Fruit fly (Drosophila melanogaster): Measurements from ENCODE around the gene CG7115.

The CG7115 gene

dm6 chr2L:7820851-7821250, at the start of gene CG7115:
CG7115 (plus strand) TSS chr2L:7821151.
- TF ChIP-seq CG17801 (GFP tag; optimal IDR thresholded peaks at IDR 0.05; ENCODE audit: partially characterized antibody): no peak

DNA sequence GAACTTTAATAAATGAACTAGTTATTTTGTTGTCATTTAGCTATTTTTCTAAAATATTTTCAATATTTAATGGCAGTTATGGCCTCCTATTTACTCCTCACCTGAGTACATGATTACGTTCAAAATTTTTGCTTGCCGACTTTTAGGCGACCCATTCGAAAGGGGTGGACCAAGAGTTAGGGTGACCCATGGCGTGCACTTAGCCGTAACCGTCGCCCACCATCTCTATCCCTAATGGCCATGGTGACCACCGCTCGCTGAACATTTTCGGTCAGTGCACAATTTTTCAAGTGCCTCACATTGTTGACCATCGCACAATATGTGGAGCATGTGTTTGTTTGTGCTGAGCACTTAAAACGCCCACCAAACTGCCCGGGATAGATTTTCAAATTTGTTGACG, 49.1 kb upstream of the CG7115 start:
- TF ChIP-seq CG17801 (GFP tag; optimal IDR thresholded peaks at IDR 0.05; ENCODE audit: partially characterized antibody): no peak

DNA sequence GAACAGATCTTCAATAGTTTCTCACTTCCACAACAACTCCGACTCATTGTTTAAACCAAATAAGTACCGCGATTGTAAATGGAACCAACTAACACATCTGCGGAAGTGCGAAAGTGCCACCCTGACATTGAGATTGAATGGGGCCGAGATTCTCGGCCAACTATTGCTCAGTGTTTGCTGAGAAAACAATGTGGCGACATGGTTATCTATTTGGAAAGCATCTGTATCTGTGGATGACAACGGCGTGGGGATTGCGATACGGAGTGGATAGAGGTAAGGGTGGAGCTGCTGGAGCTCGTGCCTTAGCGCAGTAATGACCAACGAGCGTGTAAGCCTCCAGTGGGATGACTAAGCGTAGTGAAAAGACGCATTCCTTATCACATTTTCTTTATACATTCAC, 45.7 kb upstream of the CG7115 start:
- no peak for TF ChIP-seq CG17801 (GFP tag; optimal IDR thresholded peaks at IDR 0.05; ENCODE audit: partially characterized antibody)

DNA sequence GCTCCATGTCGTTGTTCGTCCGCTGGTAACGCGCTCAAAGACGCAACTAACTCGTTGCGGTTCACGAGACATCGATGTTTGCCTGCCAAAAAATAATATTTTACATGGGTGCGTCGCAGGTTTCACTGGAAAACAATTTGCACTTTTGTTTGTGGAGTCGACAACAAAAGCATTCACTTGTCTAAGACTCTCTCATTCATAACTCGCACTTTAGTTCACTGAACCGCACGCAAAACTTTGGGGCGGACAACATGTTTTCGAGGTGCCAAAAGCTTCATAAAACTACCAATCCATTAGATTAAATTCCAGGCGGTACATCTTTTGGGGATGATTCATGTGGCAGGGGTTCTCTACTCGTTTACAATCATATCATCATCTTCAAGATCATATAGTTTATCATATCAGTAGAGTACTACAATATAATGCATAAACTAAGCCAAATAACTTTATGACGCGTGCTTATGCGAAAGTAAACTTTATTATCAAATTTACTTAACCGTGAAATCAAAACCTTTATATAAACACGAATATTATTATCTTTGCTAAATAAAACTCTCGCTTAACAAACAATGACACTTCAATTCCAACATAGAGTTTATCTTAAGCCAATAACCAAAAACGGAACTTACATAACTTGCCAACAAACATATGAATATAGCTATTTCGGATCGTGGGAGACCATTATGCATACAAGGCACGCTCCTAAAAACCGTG, 42.8 kb upstream of the CG7115 start, which contains the start of gene CG7179:
Gene CG7179 (minus strand): TSS at position 51 of the 714 bp plus-strand sequence.
- no peak for TF ChIP-seq CG17801 (GFP tag; optimal IDR thresholded peaks at IDR 0.05; ENCODE audit: partially characterized antibody)

dm6 chr2L:7779785-7780184, 41.2 kb upstream of the CG7115 start, which contains the start of gene Uro:
Uro (plus strand) TSS chr2L:7780085.
- no peak for TF ChIP-seq CG17801 (GFP tag; optimal IDR thresholded peaks at IDR 0.05; ENCODE audit: partially characterized antibody)

dm6 chr2L:7781165-7781564, 39.8 kb upstream of the CG7115 start, which contains the start of gene CG7164:
CG7164 (plus strand) TSS chr2L:7781465.
- TF ChIP-seq CG17801 (GFP tag; optimal IDR thresholded peaks at IDR 0.05; ENCODE audit: partially characterized antibody): no peak

DNA sequence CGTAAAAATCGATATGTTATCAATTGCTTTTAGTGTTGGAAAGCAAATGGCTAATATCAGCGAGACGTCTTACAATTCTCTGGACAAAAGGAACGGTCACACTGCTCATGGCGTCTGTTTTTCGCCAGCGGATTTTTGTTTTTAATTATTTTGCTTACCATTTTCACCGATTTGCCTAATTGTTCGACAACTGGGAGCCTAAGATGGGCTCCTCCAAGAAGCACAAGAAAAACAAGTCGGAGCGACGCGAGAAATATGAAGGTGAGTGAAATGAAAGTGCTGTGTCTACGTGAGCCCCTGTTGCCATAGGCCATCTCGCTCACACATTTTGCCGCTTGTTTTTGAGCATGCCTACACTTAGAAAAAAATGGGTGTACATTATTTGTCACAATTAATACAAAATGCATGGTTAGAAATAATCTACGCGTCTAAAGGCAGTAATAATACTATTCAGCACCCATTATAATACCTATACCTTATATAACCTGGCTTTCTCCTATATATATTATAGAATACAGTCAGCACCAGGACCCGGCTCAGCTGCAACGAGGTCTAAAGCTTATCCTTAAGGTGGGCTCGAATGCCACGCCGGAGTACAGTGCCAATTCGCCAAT, 38.1 kb upstream of the CG7115 start, which contains the start of gene Brd7-9:
Gene Brd7-9 (plus strand): TSS at position 78 of the 614 bp plus-strand sequence.
- peak; percentile 22 for TF ChIP-seq CG17801 (GFP tag; optimal IDR thresholded peaks at IDR 0.05; ENCODE audit: partially characterized antibody)

dm6 chr2L:7788952-7789466, 31.9 kb upstream of the CG7115 start:
- TF ChIP-seq CG17801 (GFP tag; optimal IDR thresholded peaks at IDR 0.05; ENCODE audit: partially characterized antibody): no peak

DNA sequence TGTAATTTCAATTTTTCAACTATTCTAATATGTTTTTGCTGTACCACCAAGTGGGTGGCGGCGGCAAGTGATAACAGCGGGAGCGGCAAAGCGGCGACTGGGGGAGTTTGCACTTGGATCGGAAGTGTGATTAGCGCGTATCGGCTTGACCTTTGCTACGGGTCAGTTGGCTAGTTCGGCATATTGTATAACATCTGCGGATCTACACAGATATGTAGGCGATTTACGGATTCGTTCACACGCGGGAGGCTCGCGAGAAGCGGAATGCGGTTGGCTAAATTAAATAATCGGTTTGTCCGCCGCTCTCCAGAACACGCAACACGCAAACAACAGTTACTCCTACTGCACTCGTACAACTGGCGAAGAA, 30.9 kb upstream of the CG7115 start:
- TF ChIP-seq CG17801 (GFP tag; optimal IDR thresholded peaks at IDR 0.05; ENCODE audit: partially characterized antibody): no peak

- peak; percentile 38 for TF ChIP-seq CG17801 (GFP tag; optimal IDR thresholded peaks at IDR 0.05; ENCODE audit: partially characterized antibody)
These were observed 30.2 kb upstream of the CG7115 start, which contains the start of gene CG7149 for dm6 chr2L:7790448-7791355. CG7149 (minus strand) TSS chr2L:7790557.

dm6 chr2L:7791356-7791738, 29.6 kb upstream of the CG7115 start:
- TF ChIP-seq CG17801 (GFP tag; optimal IDR thresholded peaks at IDR 0.05; ENCODE audit: partially characterized antibody): no peak

dm6 chr2L:7794689-7795475, 26.1 kb upstream of the CG7115 start:
- peak; percentile 1 for TF ChIP-seq CG17801 (GFP tag; optimal IDR thresholded peaks at IDR 0.05; ENCODE audit: partially characterized antibody)

DNA sequence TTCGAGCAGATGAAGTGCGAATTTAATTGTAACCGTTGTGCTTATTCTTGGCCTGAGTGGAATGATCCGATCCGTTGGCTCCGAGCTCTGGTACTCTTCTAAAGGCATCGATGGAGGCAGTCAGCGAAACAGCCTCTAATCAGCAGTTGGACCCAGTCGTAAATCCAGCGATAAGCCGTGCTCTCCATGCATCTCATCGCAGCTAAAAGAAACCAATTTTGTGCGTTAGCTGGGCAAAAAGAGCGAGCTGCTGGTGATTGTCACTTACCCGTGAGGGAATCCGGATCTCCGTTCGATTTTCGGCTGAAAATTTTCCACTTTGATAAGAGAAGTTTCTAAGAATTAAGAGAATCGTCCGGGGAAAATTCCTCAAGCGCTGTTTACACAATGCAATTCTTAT, 25.1 kb upstream of the CG7115 start, which contains the start of gene LKRSDH:
Gene LKRSDH (minus strand): TSS at position 101 of the 400 bp plus-strand sequence.
- TF ChIP-seq CG17801 (GFP tag; optimal IDR thresholded peaks at IDR 0.05; ENCODE audit: partially characterized antibody): no peak

dm6 chr2L:7799804-7800433, 21.0 kb upstream of the CG7115 start, which contains the start of the genes Herp and r2d2:
Herp (minus strand) TSS chr2L:7800058.
r2d2 (plus strand) TSS chr2L:7800147.
- TF ChIP-seq CG17801 (GFP tag; optimal IDR thresholded peaks at IDR 0.05; ENCODE audit: partially characterized antibody): peak; percentile 89

Data from ovary, adult (tissue).